Fruit fly (Drosophila melanogaster) whole organism, embryonic: Measurements from ENCODE around the gene CG46427.

Source experiments
- CG12744 ChIP-seq: fragments of 200-800 bp; sonication (Bioruptor generic); optimal IDR thresholded peaks from 2 replicates; lab custom pipeline; 2016; ENCODE audit warnings: missing biosample characterization, missing genetic modification characterization
- CG17612 ChIP-seq: fragments of 200-800 bp; sonication (Bioruptor generic); IDR thresholded peaks from 2 replicates; pipeline ENCODE4 v1.3.6; 2022; ENCODE audit warnings: missing biosample characterization, missing genetic modification characterization
- CG18011 ChIP-seq: fragments of 200-800 bp; sonication (Bioruptor generic); optimal IDR thresholded peaks from 2 replicates; lab custom pipeline; 2017; ENCODE audit warnings: missing biosample characterization, missing genetic modification characterization, mild to moderate bottlenecking, moderate library complexity, missing genotype
- CG3163 ChIP-seq: fragments of 200-800 bp; sonication (Bioruptor generic); optimal IDR thresholded peaks from 3 replicates; lab custom pipeline; 2016; ENCODE audit warnings: missing biosample characterization, missing genetic modification characterization
- danr ChIP-seq: fragments of 200-800 bp; sonication (Bioruptor generic); IDR thresholded peaks from 2 replicates; pipeline ENCODE4 v1.3.6; 2022; ENCODE audit warnings: missing biosample characterization, missing genetic modification characterization

- no peak for TF ChIP-seq CG12744 (GFP tag; lab: Kevin White, UChicago)
- no peak for TF ChIP-seq danr
- no peak for TF ChIP-seq CG3163 (GFP tag; lab: Kevin White, UChicago)
- TF ChIP-seq CG18011 (GFP tag; lab: Kevin White, UChicago), result no peak
- TF ChIP-seq CG17612 (GFP tag; lab: Robert Waterston, UW), result no peak
Observed at dm6 chr3R:12443769-12444168, 4.8 kb upstream of the CG46427 start.
